Worm (Caenorhabditis elegans) whole organism, L1 larva: ENCODE results near the gene pxf-1.

Experiments used
- blmp-1 ChIP-seq: fragments of 150-350 bp; optimal IDR thresholded peaks from 2 replicates; lab custom pipeline; 2014; ENCODE audit warnings: missing biosample characterization, missing genetic modification characterization
- mdl-1 ChIP-seq, 2 experiments: fragments of 150-350 bp; optimal IDR thresholded peaks; 2 replicates each; lab custom pipeline; 2014 to 2017; ENCODE audit warnings: missing biosample characterization in 2 of 2, missing genetic modification characterization in 2 of 2, inconsistent platforms in 1 of 2
- pqm-1 ChIP-seq: sonication (generic microtip); optimal IDR thresholded peaks from 3 replicates; lab custom pipeline; 2017; ENCODE audit warnings: missing biosample characterization, missing genetic modification characterization

DNA sequence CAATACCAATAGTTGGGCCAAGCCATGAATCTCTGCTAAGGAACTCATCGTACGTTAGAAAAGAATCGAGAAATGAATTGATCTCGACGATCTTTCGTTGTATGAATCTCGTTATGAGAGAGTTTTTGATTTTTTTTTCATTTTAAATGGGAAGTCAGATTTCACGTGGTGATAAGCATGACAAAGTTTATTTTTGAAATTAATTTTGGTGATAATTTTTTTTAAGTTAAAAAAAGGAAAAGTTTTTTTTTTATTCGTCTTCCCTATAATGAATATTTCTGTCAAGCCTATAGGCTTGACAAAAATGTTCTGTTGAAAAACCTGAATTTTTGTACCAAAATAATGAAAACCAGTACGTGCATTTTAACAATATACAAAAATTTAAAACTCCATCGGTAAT is 38.3 kb downstream of the pxf-1 start, which contains the start of gene K08F4.5:
- no peak for TF ChIP-seq blmp-1 (tag; lab: Kevin White, UChicago)
- no peak for TF ChIP-seq pqm-1
- no peak for TF ChIP-seq mdl-1 (tag; optimal IDR thresholded peaks at IDR 0.05; lab: Kevin White, UChicago)
